Worm (Caenorhabditis elegans) whole organism, young adult: ENCODE data around the gene T13F2.4.

ENCODE experiments used
- B0035.1 ChIP-seq: sonication (generic microtip); optimal IDR thresholded peaks from 2 replicates; lab custom pipeline; 2016; ENCODE audit warnings: missing genetic modification characterization, mild to moderate bottlenecking, missing compliant biosample characterization, missing genotype, missing genetic modification reagents
- B0336.3 ChIP-seq: fragments of 200-800 bp; sonication (Bioruptor generic); IDR thresholded peaks from 2 replicates; pipeline ENCODE4 v1.3.6; 2022; ENCODE audit warnings: missing genetic modification characterization, missing compliant biosample characterization
- Y53F4B.3 ChIP-seq: fragments of 200-800 bp; sonication (Bioruptor generic); IDR thresholded peaks from 2 replicates; pipeline ENCODE4 v1.3.6; 2022; ENCODE audit warnings: missing genetic modification reagents, missing genetic modification characterization, missing compliant biosample characterization
- Y53G8AR.9 ChIP-seq: fragments of 200-800 bp; sonication (Bioruptor generic); conservative IDR thresholded peaks from 2 replicates; pipeline ENCODE4 v1.3.6; 2022; ENCODE audit warnings: missing genetic modification reagents, missing genetic modification characterization, missing compliant biosample characterization
- ama-1 ChIP-seq, 3 experiments: fragments of 150-350 bp in 1 of 3; sonication (generic microtip) in 2 of 3; optimal IDR thresholded peaks; 2 replicates each; lab custom pipeline; 2014 to 2018; ENCODE audit warnings: missing biosample characterization in 2 of 3, missing genetic modification characterization in 2 of 3, missing genetic modification reagents in 2 of 3
- aptf-2 ChIP-seq: fragments of 200-800 bp; sonication (Bioruptor generic); conservative IDR thresholded peaks from 2 replicates; pipeline ENCODE4 v1.3.6; 2022; ENCODE audit warnings: missing genetic modification reagents, missing genetic modification characterization, missing compliant biosample characterization
- attf-3 ChIP-seq: fragments of 200-800 bp; sonication (Bioruptor generic); conservative IDR thresholded peaks from 2 replicates; pipeline ENCODE4 v1.3.6; 2022; ENCODE audit warnings: missing genetic modification reagents, missing genetic modification characterization, missing compliant biosample characterization
- attf-5 ChIP-seq: fragments of 200-800 bp; sonication (Bioruptor generic); optimal IDR thresholded peaks from 2 replicates; lab custom pipeline; 2018; ENCODE audit warnings: mild to moderate bottlenecking, missing genetic modification characterization, missing compliant biosample characterization
- attf-6 ChIP-seq: fragments of 200-800 bp; sonication (Bioruptor generic); IDR thresholded peaks from 2 replicates; pipeline ENCODE4 v1.3.6; 2022; ENCODE audit warnings: missing genetic modification reagents, missing genetic modification characterization, missing compliant biosample characterization
- bed-2 ChIP-seq: fragments of 200-800 bp; sonication (Bioruptor generic); IDR thresholded peaks from 2 replicates; pipeline ENCODE4 v1.3.6; 2022; ENCODE audit warnings: missing genetic modification reagents, missing genetic modification characterization, missing compliant biosample characterization
- ccch-3 ChIP-seq: fragments of 200-800 bp; sonication (Bioruptor generic); optimal IDR thresholded peaks from 2 replicates; lab custom pipeline; 2018; ENCODE audit warnings: mild to moderate bottlenecking, missing genetic modification characterization, missing compliant biosample characterization
- cebp-2 ChIP-seq: fragments of 200-800 bp; sonication (Bioruptor generic); IDR thresholded peaks from 2 replicates; pipeline ENCODE4 v1.3.6; 2022; ENCODE audit warnings: missing genetic modification characterization, missing compliant biosample characterization
- ceh-27 ChIP-seq: fragments of 200-800 bp; sonication (Bioruptor generic); optimal IDR thresholded peaks from 2 replicates; lab custom pipeline; 2018; ENCODE audit warnings: mild to moderate bottlenecking, missing genetic modification characterization, moderate library complexity, missing compliant biosample characterization
- dox-1 ChIP-seq: fragments of 200-800 bp; sonication (Bioruptor generic); IDR thresholded peaks from 2 replicates; pipeline ENCODE4 v1.3.6; 2022; ENCODE audit warnings: missing genetic modification reagents, missing genetic modification characterization, missing compliant biosample characterization
- egl-18 ChIP-seq: fragments of 200-800 bp; sonication (Bioruptor generic); IDR thresholded peaks from 2 replicates; pipeline ENCODE4 v1.3.6; 2022; ENCODE audit warnings: missing genetic modification reagents, missing genetic modification characterization, missing compliant biosample characterization
- ets-4 ChIP-seq: fragments of 200-800 bp; sonication (Bioruptor generic); optimal IDR thresholded peaks from 2 replicates; lab custom pipeline; 2018; ENCODE audit warnings: mild to moderate bottlenecking, missing genetic modification characterization, missing compliant biosample characterization
- fkh-3 ChIP-seq: sonication (generic microtip); optimal IDR thresholded peaks from 2 replicates; lab custom pipeline; 2016; ENCODE audit warnings: mild to moderate bottlenecking, missing genetic modification characterization, missing compliant biosample characterization
- gei-17 ChIP-seq: fragments of 200-800 bp; sonication (Bioruptor generic); optimal IDR thresholded peaks from 2 replicates; lab custom pipeline; 2018; ENCODE audit warnings: mild to moderate bottlenecking, missing genetic modification characterization, missing compliant biosample characterization
- him-1 ChIP-seq: sonication (generic microtip); optimal IDR thresholded peaks from 2 replicates; lab custom pipeline; 2016; ENCODE audit warnings: missing genotype, missing genetic modification reagents, missing genetic modification characterization, missing compliant biosample characterization
- hlh-12 ChIP-seq: sonication (generic microtip); optimal IDR thresholded peaks from 2 replicates; lab custom pipeline; 2016; ENCODE audit warnings: missing genetic modification characterization, missing compliant biosample characterization
- hmg-1.2 ChIP-seq: fragments of 200-800 bp; sonication (Bioruptor generic); IDR thresholded peaks from 2 replicates; pipeline ENCODE4 v1.3.6; 2022; ENCODE audit warnings: missing genetic modification reagents, missing genetic modification characterization, missing compliant biosample characterization
- lag-1 ChIP-seq: fragments of 200-800 bp; sonication (Bioruptor generic); IDR thresholded peaks from 2 replicates; pipeline ENCODE4 v1.3.6; 2022; ENCODE audit warnings: missing genetic modification reagents, missing genetic modification characterization, missing compliant biosample characterization
- lin-35 ChIP-seq, 3 experiments: fragments of 150-350 bp in 2 of 3; sonication (generic microtip) in 1 of 3; optimal IDR thresholded peaks; 2 replicates each; lab custom pipeline; 2014 to 2018; ENCODE audit warnings: missing biosample characterization in 3 of 3, missing genetic modification characterization in 3 of 3, missing genetic modification reagents in 3 of 3
- lin-40 ChIP-seq: sonication (generic microtip); optimal IDR thresholded peaks from 2 replicates; lab custom pipeline; 2016; ENCODE audit warnings: missing genetic modification characterization, mild to moderate bottlenecking, missing compliant biosample characterization, missing genotype, missing genetic modification reagents
- lin-54 ChIP-seq: fragments of 200-800 bp; sonication (Bioruptor generic); optimal IDR thresholded peaks from 2 replicates; lab custom pipeline; 2018; ENCODE audit warnings: mild to moderate bottlenecking, missing genetic modification characterization, missing compliant biosample characterization
- lsl-1 ChIP-seq: fragments of 200-800 bp; sonication (Bioruptor generic); optimal IDR thresholded peaks from 2 replicates; lab custom pipeline; 2018; ENCODE audit warnings: mild to moderate bottlenecking, missing genetic modification characterization, moderate library complexity, missing compliant biosample characterization
- madf-8 ChIP-seq: fragments of 200-800 bp; sonication (Bioruptor generic); conservative IDR thresholded peaks from 2 replicates; pipeline ENCODE4 v1.3.6; 2022; ENCODE audit warnings: missing genetic modification reagents, missing genetic modification characterization, missing compliant biosample characterization
- mcd-1 ChIP-seq: fragments of 200-800 bp; sonication (Bioruptor generic); IDR thresholded peaks from 2 replicates; pipeline ENCODE4 v1.3.6; 2022; ENCODE audit warnings: missing genetic modification reagents, missing genetic modification characterization, missing compliant biosample characterization
- nhr-120 ChIP-seq: fragments of 200-800 bp; sonication (Bioruptor generic); IDR thresholded peaks from 2 replicates; pipeline ENCODE4 v1.3.6; 2022; ENCODE audit warnings: missing genetic modification characterization, missing compliant biosample characterization
- nhr-179 ChIP-seq: sonication (generic microtip); optimal IDR thresholded peaks from 2 replicates; lab custom pipeline; 2016; ENCODE audit warnings: mild to moderate bottlenecking, missing genetic modification characterization, missing compliant biosample characterization
- nhr-80 ChIP-seq: sonication (generic microtip); optimal IDR thresholded peaks from 2 replicates; lab custom pipeline; 2016; ENCODE audit warnings: missing genetic modification characterization, missing compliant biosample characterization
- snpc-1.3 ChIP-seq: sonication (generic microtip); optimal IDR thresholded peaks from 2 replicates; lab custom pipeline; 2017; ENCODE audit warnings: missing genetic modification characterization, mild to moderate bottlenecking, missing compliant biosample characterization, antibody characterized with exemption, moderate library complexity, missing genotype, missing genetic modification reagents; ENCODE audit not compliant: insufficient read depth
- tbp1 ChIP-seq: fragments of 200-800 bp; sonication (Bioruptor generic); optimal IDR thresholded peaks from 2 replicates; lab custom pipeline; 2018; ENCODE audit warnings: mild to moderate bottlenecking, missing genetic modification characterization, missing compliant biosample characterization
- unc-130 ChIP-seq: sonication (generic microtip); optimal IDR thresholded peaks from 2 replicates; lab custom pipeline; 2016; ENCODE audit warnings: missing genetic modification reagents, missing genetic modification characterization, missing compliant biosample characterization
- ztf-25 ChIP-seq: fragments of 200-800 bp; sonication (Bioruptor generic); IDR thresholded peaks from 2 replicates; pipeline ENCODE4 v1.3.6; 2022; ENCODE audit warnings: missing genetic modification reagents, missing genetic modification characterization, missing compliant biosample characterization
- ztf-28 ChIP-seq: fragments of 200-800 bp; sonication (Bioruptor generic); IDR thresholded peaks from 2 replicates; pipeline ENCODE4 v1.3.6; 2022; ENCODE audit warnings: missing genetic modification reagents, missing genetic modification characterization, missing compliant biosample characterization
- ztf-6 ChIP-seq: fragments of 200-800 bp; sonication (Bioruptor generic); IDR thresholded peaks from 2 replicates; pipeline ENCODE4 v1.3.6; 2022; ENCODE audit warnings: missing genetic modification reagents, missing genetic modification characterization, missing compliant biosample characterization

The T13F2.4 gene

DNA sequence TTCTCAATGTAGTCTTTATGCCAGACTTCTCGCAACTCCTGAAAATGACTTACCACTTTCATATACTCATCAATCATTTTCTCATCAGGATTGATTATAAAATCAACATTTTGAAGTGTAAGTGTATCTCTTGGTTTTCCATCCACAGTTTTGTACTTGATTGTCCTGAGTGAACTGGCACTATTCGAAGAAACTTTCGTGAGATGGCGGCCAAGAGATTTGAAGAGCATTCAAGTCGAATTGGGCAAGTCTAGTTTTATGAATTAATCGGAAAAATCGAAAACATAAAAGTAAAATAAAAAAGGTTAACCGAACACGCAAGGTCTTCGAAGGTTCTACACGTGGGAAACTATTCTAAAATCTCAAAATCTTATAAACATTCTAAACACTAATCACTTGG, 46.7 kb upstream of the T13F2.4 start, which contains the start of gene C28D4.7:
TSS of gene C28D4.7 (minus strand) at position 265 of the 400 bp plus-strand sequence.
- TF ChIP-seq dox-1 (GFP tag; lab: Robert Waterston, UW) (no peak), ama-1 (optimal IDR thresholded peaks at IDR 0.05; lab: Kevin White, UChicago) (no peak), ama-1 (GFP tag; optimal IDR thresholded peaks at IDR 0.05; lab: Kevin White, UChicago) (no peak)

DNA sequence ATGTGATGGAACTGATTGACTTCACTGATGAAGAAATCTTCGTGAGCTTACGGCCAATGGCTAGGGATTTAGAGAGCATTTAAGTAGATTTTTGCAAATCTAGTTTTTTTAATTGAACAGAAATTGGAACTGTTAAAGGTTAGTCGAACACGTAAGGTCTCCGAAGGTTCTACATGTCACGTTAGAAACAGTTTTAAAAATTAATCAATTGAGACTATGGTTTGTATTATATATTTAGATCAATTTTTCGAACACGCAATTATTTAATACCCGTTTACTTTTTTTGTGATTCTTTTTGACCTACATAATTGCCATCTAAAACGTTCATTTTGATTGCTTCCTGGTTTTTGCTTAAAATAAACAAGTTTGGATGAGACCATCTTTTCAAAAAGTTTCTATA, 44.7 kb upstream of the T13F2.4 start, which contains the start of gene C28D4.4:
TSS of gene C28D4.4 (minus strand) at position 101 of the 400 bp plus-strand sequence.
- TF ChIP-seq hlh-12 (no peak), cebp-2 (no peak), tbp1 (GFP tag; lab: Kevin White, UChicago) (no peak), ets-4 (GFP tag; lab: Kevin White, UChicago) (no peak), lin-54 (GFP tag; lab: Kevin White, UChicago) (no peak), bed-2 (GFP tag; lab: Robert Waterston, UW) (no peak), fkh-3 (no peak), Y53G8AR.9 (GFP tag; lab: Robert Waterston, UW) (no peak)
- TF ChIP-seq, all 124 proteins: peak for 0

DNA sequence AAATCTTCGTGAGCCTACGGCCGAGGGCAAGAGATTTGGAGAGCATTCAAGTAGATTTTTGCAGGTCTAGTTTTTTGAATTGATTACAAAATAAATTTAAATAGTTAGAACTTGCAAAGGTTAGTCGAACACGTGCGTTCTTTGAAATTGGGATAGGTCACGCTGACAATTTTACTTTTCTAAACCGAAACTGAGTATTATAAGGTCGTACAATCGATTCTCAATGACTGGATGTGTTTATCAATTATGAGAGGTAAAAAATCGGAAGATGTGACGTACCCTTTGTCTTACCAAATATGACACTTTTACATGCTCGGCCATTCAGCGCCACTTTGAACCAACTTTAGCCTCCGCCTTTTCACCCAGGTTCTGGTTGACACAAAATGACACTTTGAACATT, 42.8 kb upstream of the T13F2.4 start, which contains the start of gene C28D4.5:
TSS of gene C28D4.5 (minus strand) at position 101 of the 400 bp plus-strand sequence.
- no peak for TF ChIP-seq nhr-179 (tag; lab: Kevin White, UChicago)
- TF ChIP-seq bed-2 (GFP tag; lab: Robert Waterston, UW), result no peak
- TF ChIP-seq lin-40 (tag; lab: Kevin White, UChicago), result no peak
- no peak for TF ChIP-seq unc-130
- TF ChIP-seq lin-35 (GFP tag; optimal IDR thresholded peaks at IDR 0.05; lab: Kevin White, UChicago), result no peak
- no peak for TF ChIP-seq egl-18 (GFP tag; lab: Robert Waterston, UW)
- no peak for TF ChIP-seq ccch-3
- no peak for TF ChIP-seq mcd-1
- TF ChIP-seq aptf-2 (GFP tag; lab: Robert Waterston, UW), result no peak
- TF ChIP-seq tbp1 (GFP tag; lab: Kevin White, UChicago), result no peak
- TF ChIP-seq snpc-1.3, result no peak
- no peak for TF ChIP-seq attf-5 (GFP tag; lab: Kevin White, UChicago)
- TF ChIP-seq nhr-120, result no peak
- no peak for TF ChIP-seq nhr-80 (tag; lab: Kevin White, UChicago)
- TF ChIP-seq ztf-6 (GFP tag; lab: Robert Waterston, UW), result no peak
- no peak for TF ChIP-seq madf-8
- TF ChIP-seq attf-6 (GFP tag; lab: Robert Waterston, UW), result no peak
- TF ChIP-seq ztf-28 (GFP tag; lab: Robert Waterston, UW), result no peak
- no peak for TF ChIP-seq ceh-27 (GFP tag; lab: Kevin White, UChicago)
- no peak for TF ChIP-seq lsl-1

- TF ChIP-seq ztf-25 (GFP tag; lab: Robert Waterston, UW) (no peak), hmg-1.2 (GFP tag; lab: Robert Waterston, UW) (no peak), B0035.1 (tag; lab: Kevin White, UChicago) (no peak), ccch-3 (no peak), lag-1 (GFP tag; lab: Robert Waterston, UW) (no peak), gei-17 (GFP tag; lab: Kevin White, UChicago) (no peak), him-1 (tag; lab: Kevin White, UChicago) (no peak), attf-3 (GFP tag; lab: Robert Waterston, UW) (no peak), attf-5 (GFP tag; lab: Kevin White, UChicago) (no peak), B0336.3 (GFP tag; lab: Robert Waterston, UW) (no peak), Y53F4B.3 (GFP tag; lab: Robert Waterston, UW) (no peak), attf-6 (GFP tag; lab: Robert Waterston, UW) (no peak)
These were observed 41.3 kb upstream of the T13F2.4 start, which contains the start of gene C28D4.8 for ce11 chrIV:9748342-9748741. Gene C28D4.8 (minus strand): TSS chrIV:9748442.
